Worm (Caenorhabditis elegans) whole organism, L4/young adult: Measurements from ENCODE around the gene C46A5.4.

ENCODE experiments used
- dao-5 ChIP-seq: sonication (generic microtip); optimal IDR thresholded peaks from 2 replicates; lab custom pipeline; 2016; ENCODE audit warnings: missing genotype, missing genetic modification characterization, moderate library complexity, missing compliant biosample characterization
- him-1 ChIP-seq: sonication (generic microtip); optimal IDR thresholded peaks from 2 replicates; lab custom pipeline; 2016; ENCODE audit warnings: missing genotype, missing genetic modification reagents, missing genetic modification characterization, missing compliant biosample characterization

ce11 chrIV:7723555-7723954 lies 33.6 kb downstream of the C46A5.4 start:
- TF ChIP-seq him-1 (tag; lab: Kevin White, UChicago) = no peak
- no peak for TF ChIP-seq dao-5
